Fruit fly (Drosophila melanogaster) Kc167 (cell line): Measurements from ENCODE around the gene Edem1.

Experiments
- Myc ChIP-seq: fragments of >200 bp; optimal IDR thresholded peaks from 2 replicates; lab custom pipeline; 2017; ENCODE audit warnings: missing external identifiers
- Sin3A ChIP-seq: fragments of >200 bp; optimal IDR thresholded peaks from 2 replicates; lab custom pipeline; 2018; ENCODE audit warnings: missing external identifiers
- insv ChIP-seq: fragments of >200 bp; optimal IDR thresholded peaks from 3 replicates; lab custom pipeline; 2018; ENCODE audit warnings: missing external identifiers
- psq ChIP-seq: fragments of >200 bp; optimal IDR thresholded peaks from 2 replicates; lab custom pipeline; 2017; ENCODE audit warnings: missing external identifiers

dm6 chrX:1897384-1897783, 11.2 kb downstream of the Edem1 start:
- TF ChIP-seq Sin3A, result no peak
- no peak for TF ChIP-seq insv (lab: Kevin White, UChicago)
- TF ChIP-seq Myc (lab: Kevin White, UChicago), result no peak
- no peak for TF ChIP-seq psq
